ENCODE assay signal across 2 fruit fly cellular contexts in the genomic region with DNA sequence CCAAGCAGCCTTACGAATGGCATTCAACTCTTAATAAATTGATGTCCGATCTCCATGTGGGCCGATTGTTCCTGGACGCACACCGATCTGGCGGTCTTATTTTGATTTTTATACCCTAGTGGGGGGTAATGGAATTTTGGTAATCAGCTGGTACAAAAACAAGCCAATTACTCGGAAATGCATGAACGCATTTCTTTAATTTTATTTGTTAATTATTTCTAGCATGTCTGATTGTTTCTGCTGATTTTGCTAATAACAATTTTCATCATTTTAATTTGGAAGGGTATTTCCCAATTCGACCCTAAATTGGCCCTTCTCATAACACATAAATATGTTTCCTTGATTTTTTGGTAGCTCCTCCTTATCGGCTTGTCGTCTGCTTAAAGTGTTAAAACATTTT.
TF ChIP-seq lines count a peak whose summit lies in the region.

No protein-coding gene starts in this region.

TF ChIP-seq in whole organism, embryonic, 481 proteins besides CTCF, POLR2A, EP300 and RAD21 (continued from another document):
- TF ChIP-seq CG4730 (GFP tag; IDR thresholded peaks at IDR 0.05; lab: Robert Waterston, UW) (no peak), D19A (tag; optimal IDR thresholded peaks at IDR 0.05; lab: Kevin White, UChicago) (peak; percentile 27), Eip74EF (GFP tag; optimal IDR thresholded peaks at IDR 0.05; lab: Kevin White, UChicago) (no peak), yki (optimal IDR thresholded peaks at IDR 0.05; lab: Kevin White, UChicago) (no peak)

TF ChIP-seq in whole organism, prepupa, 60 proteins besides CTCF, POLR2A, EP300 and RAD21 (continued from another document):
- peak; percentile 61 for TF ChIP-seq CG3919 (GFP tag; optimal IDR thresholded peaks at IDR 0.05; lab: Kevin White, UChicago)
- TF ChIP-seq Ets21C (GFP tag; optimal IDR thresholded peaks at IDR 0.05; lab: Kevin White, UChicago) = peak; percentile 77
- no peak for TF ChIP-seq fkh (GFP tag; optimal IDR thresholded peaks at IDR 0.05; lab: Kevin White, UChicago)
- TF ChIP-seq Sox102F (GFP tag; optimal IDR thresholded peaks at IDR 0.05; lab: Kevin White, UChicago) = peak; percentile 83
- peak in 1 of 2 experiments; percentile 28 for TF ChIP-seq ss (GFP tag; optimal IDR thresholded peaks at IDR 0.05; lab: Kevin White, UChicago)
- TF ChIP-seq Sox14 (GFP tag; optimal IDR thresholded peaks at IDR 0.05; lab: Kevin White, UChicago) = peak; percentile 72
- TF ChIP-seq CG1621 (tag; optimal IDR thresholded peaks at IDR 0.05; lab: Kevin White, UChicago) = no peak
- peak; percentile 82 for TF ChIP-seq Smox (GFP tag; optimal IDR thresholded peaks at IDR 0.05; lab: Kevin White, UChicago)
- peak; percentile 88 for TF ChIP-seq esn (GFP tag; optimal IDR thresholded peaks at IDR 0.05; lab: Kevin White, UChicago)
- peak; percentile 29 for TF ChIP-seq vri (GFP tag; optimal IDR thresholded peaks at IDR 0.05; lab: Kevin White, UChicago)
- TF ChIP-seq Eip78C (GFP tag; lab: Kevin White, UChicago) = peak; percentile 90
- peak; percentile 18 for TF ChIP-seq Blimp-1 (GFP tag; optimal IDR thresholded peaks at IDR 0.05; lab: Kevin White, UChicago)
- TF ChIP-seq CG3032 (tag; optimal IDR thresholded peaks at IDR 0.05; lab: Kevin White, UChicago) = no peak
- peak; percentile 86 for TF ChIP-seq CG31627 (GFP tag; optimal IDR thresholded peaks at IDR 0.05; lab: Kevin White, UChicago)
- TF ChIP-seq CG34406 (GFP tag; optimal IDR thresholded peaks at IDR 0.05; lab: Kevin White, UChicago) = peak; percentile 75
- TF ChIP-seq spab (GFP tag; optimal IDR thresholded peaks at IDR 0.05; lab: Kevin White, UChicago) = no peak
- TF ChIP-seq CG6792 (GFP tag; optimal IDR thresholded peaks at IDR 0.05; lab: Kevin White, UChicago) = peak; percentile 76
- peak; percentile 47 for TF ChIP-seq CG8319 (GFP tag; optimal IDR thresholded peaks at IDR 0.05; lab: Kevin White, UChicago)
- TF ChIP-seq CG16779 (tag; optimal IDR thresholded peaks at IDR 0.05; lab: Kevin White, UChicago) = no peak
- TF ChIP-seq acj6 (GFP tag; optimal IDR thresholded peaks at IDR 0.05; lab: Kevin White, UChicago) = peak; percentile 69
- peak; percentile 39 for TF ChIP-seq CG10669 (GFP tag; optimal IDR thresholded peaks at IDR 0.05; lab: Kevin White, UChicago)
- no peak for TF ChIP-seq CG4318 (GFP tag; optimal IDR thresholded peaks at IDR 0.05; lab: Kevin White, UChicago)
- TF ChIP-seq CG32006 (GFP tag; optimal IDR thresholded peaks at IDR 0.05; lab: Kevin White, UChicago) = no peak
- TF ChIP-seq Hr4 (GFP tag; optimal IDR thresholded peaks at IDR 0.05; lab: Kevin White, UChicago) = no peak
- TF ChIP-seq Ets96B (tag; optimal IDR thresholded peaks at IDR 0.05; lab: Kevin White, UChicago) = peak; percentile 6
- TF ChIP-seq fd85E (GFP tag; optimal IDR thresholded peaks at IDR 0.05; lab: Kevin White, UChicago) = peak; percentile 4
- peak; percentile 77 for TF ChIP-seq cyc (GFP tag; optimal IDR thresholded peaks at IDR 0.05; lab: Kevin White, UChicago)
- peak; percentile 95 for TF ChIP-seq svp (GFP tag; lab: Kevin White, UChicago)
